Worm (Caenorhabditis elegans): ENCODE measurements around the gene gcy-4.
A peak's percentile ranks its signal among the peaks of the same experiment; 100 is the strongest.

gcy-4 gene

DNA sequence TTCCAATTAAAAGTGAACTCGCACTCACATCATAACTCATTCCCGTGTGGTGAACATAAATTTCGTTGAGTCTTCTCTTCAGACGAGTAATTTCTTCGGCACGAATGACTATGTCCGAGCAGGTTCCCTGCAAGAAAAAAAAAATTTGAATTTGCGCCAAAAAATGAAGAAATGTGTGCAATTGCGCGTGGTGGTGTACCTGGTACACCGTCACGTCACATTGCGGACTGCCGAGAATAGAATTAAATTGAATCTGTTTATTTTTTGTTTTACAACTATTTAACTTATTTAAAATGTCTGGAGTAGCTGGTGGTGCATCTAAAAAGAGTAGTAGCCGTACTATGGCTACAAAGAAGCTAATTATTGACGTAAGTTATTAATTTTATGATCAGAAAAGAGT is 7.7 kb downstream of the gcy-4 start, which contains the start of gene mdt-22 (continued):
- TF ChIP-seq mef-2 (tag; optimal IDR thresholded peaks at IDR 0.05) (peak; percentile 25), nhr-85 (tag) (peak; percentile 82), nhr-76 (tag; optimal IDR thresholded peaks at IDR 0.05) (no peak), egl-13 (tag; optimal IDR thresholded peaks at IDR 0.05) (peak; percentile 66), lir-3 (tag; optimal IDR thresholded peaks at IDR 0.05; ENCODE audit: poor library complexity) (peak; percentile 73), sox-4 (tag; optimal IDR thresholded peaks at IDR 0.05) (peak; percentile 55), ama-1 (optimal IDR thresholded peaks at IDR 0.05) (peak; percentile 27), sptf-1 (tag; optimal IDR thresholded peaks at IDR 0.05) (no peak), zip-4 (GFP tag; optimal IDR thresholded peaks at IDR 0.05) (peak; percentile 39), nhr-28 (tag; optimal IDR thresholded peaks at IDR 0.05) (no peak), C16A3.4 (tag; optimal IDR thresholded peaks at IDR 0.05) (peak; percentile 83), swsn-7 (tag; optimal IDR thresholded peaks at IDR 0.05) (peak; percentile 80), elt-2 (tag; optimal IDR thresholded peaks at IDR 0.05) (no peak), unc-130 (tag; optimal IDR thresholded peaks at IDR 0.05) (peak; percentile 45), pax-3 (tag; optimal IDR thresholded peaks at IDR 0.05) (peak; percentile 74), pag-3 (tag; optimal IDR thresholded peaks at IDR 0.05; ENCODE audit: borderline replicate concordance, insufficient read depth) (no peak), ztf-4 (tag; optimal IDR thresholded peaks at IDR 0.05) (no peak), mdl-1 (tag; optimal IDR thresholded peaks at IDR 0.05) (peak in 1 of 2 experiments; percentile 51), nhr-77 (tag; optimal IDR thresholded peaks at IDR 0.05) (peak; percentile 68), grh-1 (GFP tag; IDR thresholded peaks at IDR 0.05) (peak; percentile 41; the same call in 1 of the 2 replicates), rnt-1 (tag; optimal IDR thresholded peaks at IDR 0.05) (peak; percentile 89), lsy-2 (tag; optimal IDR thresholded peaks at IDR 0.05) (peak; percentile 82 to 86), nhr-237 (tag; optimal IDR thresholded peaks at IDR 0.05) (no peak), nhr-19 (GFP tag; conservative IDR thresholded peaks at IDR 0.05) (peak; percentile 81), irx-1 (tag; optimal IDR thresholded peaks at IDR 0.05) (peak; percentile 60), C04F5.9 (tag; optimal IDR thresholded peaks at IDR 0.05) (peak; percentile 52), tbx-2 (tag; optimal IDR thresholded peaks at IDR 0.05) (peak; percentile 80), unc-98 (GFP tag; IDR thresholded peaks at IDR 0.05) (peak; percentile 43; the same call in 1 of the 2 replicates), hlh-17 (GFP tag; optimal IDR thresholded peaks at IDR 0.05; ENCODE audit: borderline replicate concordance) (no peak), unc-30 (tag; optimal IDR thresholded peaks at IDR 0.05) (no peak), lin-13 (GFP tag; optimal IDR thresholded peaks at IDR 0.05) (peak; percentile 80), dpl-1 (GFP tag; optimal IDR thresholded peaks at IDR 0.05) (peak; percentile 97 to 98 (median 97)), ceh-82 (tag; optimal IDR thresholded peaks at IDR 0.05) (peak; percentile 79 to 88 (median 87)), lin-15B (tag; optimal IDR thresholded peaks at IDR 0.05) (peak; percentile 85), nhr-12 (tag; optimal IDR thresholded peaks at IDR 0.05) (no peak), skn-1 (tag; optimal IDR thresholded peaks at IDR 0.05) (peak; percentile 72), nhr-47 (tag; optimal IDR thresholded peaks at IDR 0.05) (peak; percentile 87), dsc-1 (tag; optimal IDR thresholded peaks at IDR 0.05) (peak; percentile 65), blmp-1 (tag; optimal IDR thresholded peaks at IDR 0.05) (peak; percentile 52), elt-3 (tag; optimal IDR thresholded peaks at IDR 0.05) (peak in 2 of 6 experiments; percentile 2 to 4), lin-39 (tag; optimal IDR thresholded peaks at IDR 0.05) (peak; percentile 45), aly-2 (tag; optimal IDR thresholded peaks at IDR 0.05) (peak; percentile 64), lin-35 (GFP tag; optimal IDR thresholded peaks at IDR 0.05) (peak; percentile 96 to 98), snpc-4 (tag; optimal IDR thresholded peaks at IDR 0.05) (peak; percentile 45)

All from whole organism, L1 larva.